Worm (Caenorhabditis elegans) whole organism, late embryonic: Measurements from ENCODE around the gene str-131.

Source experiments
- ama-1 ChIP-seq: fragments of 150-350 bp; optimal IDR thresholded peaks from 2 replicates; lab custom pipeline; 2014
- ceh-22 ChIP-seq: sonication (generic microtip); optimal IDR thresholded peaks from 2 replicates; lab custom pipeline; 2017; ENCODE audit warnings: missing biosample characterization, missing genetic modification characterization
- elt-4 ChIP-seq: sonication (generic microtip); optimal IDR thresholded peaks from 2 replicates; lab custom pipeline; 2016; ENCODE audit warnings: missing genetic modification characterization, missing compliant biosample characterization
- ets-4 ChIP-seq: sonication (generic microtip); optimal IDR thresholded peaks from 2 replicates; lab custom pipeline; 2016; ENCODE audit warnings: missing genetic modification characterization, missing compliant biosample characterization
- lin-11 ChIP-seq: fragments of 200-800 bp; sonication (Bioruptor generic); optimal IDR thresholded peaks from 2 replicates; lab custom pipeline; 2018; ENCODE audit warnings: mild to moderate bottlenecking, missing genetic modification characterization, missing compliant biosample characterization
- madf-2 ChIP-seq: sonication (generic microtip); optimal IDR thresholded peaks from 2 replicates; lab custom pipeline; 2017; ENCODE audit warnings: missing genetic modification characterization, missing compliant biosample characterization
- nfya-1 ChIP-seq: sonication (generic microtip); optimal IDR thresholded peaks from 2 replicates; lab custom pipeline; 2017; ENCODE audit warnings: missing genetic modification characterization, mild to moderate bottlenecking, missing compliant biosample characterization, antibody characterized with exemption, moderate library complexity
- nhr-11 ChIP-seq: fragments of 150-350 bp; optimal IDR thresholded peaks from 2 replicates; lab custom pipeline; 2014; ENCODE audit warnings: missing biosample characterization, missing genetic modification characterization
- sox-2 ChIP-seq: fragments of 200-800 bp; sonication (Bioruptor generic); IDR thresholded peaks from 2 replicates; pipeline ENCODE4 v1.3.6; 2022; ENCODE audit warnings: missing genetic modification reagents, missing genetic modification characterization, missing compliant biosample characterization
- tbx-2 ChIP-seq: sonication (generic microtip); optimal IDR thresholded peaks from 2 replicates; lab custom pipeline; 2016; ENCODE audit warnings: missing genetic modification characterization, missing compliant biosample characterization
- ttx-3 ChIP-seq: sonication (generic microtip); optimal IDR thresholded peaks from 2 replicates; lab custom pipeline; 2016; ENCODE audit warnings: missing genetic modification reagents, missing genetic modification characterization, missing compliant biosample characterization

DNA sequence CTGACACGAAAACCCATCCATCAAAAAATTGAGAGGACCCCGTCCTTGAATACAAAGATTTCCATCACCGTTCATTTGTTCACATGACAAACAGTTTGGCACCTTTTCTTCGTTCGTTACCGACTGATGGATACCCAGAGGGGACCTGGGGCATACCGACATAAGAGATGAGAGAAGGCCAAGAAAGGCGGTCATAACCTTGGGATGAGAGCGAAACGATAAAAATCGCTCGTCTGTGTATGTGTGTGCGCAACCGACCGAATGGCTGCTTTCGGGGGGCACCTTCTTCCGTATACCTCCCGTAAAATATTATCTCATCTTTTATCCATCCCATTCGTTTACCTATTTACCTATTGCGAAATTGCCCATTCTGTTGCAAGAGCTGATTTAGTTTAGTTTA, 36.5 kb downstream of the str-131 start:
- TF ChIP-seq nhr-11 (tag; lab: Kevin White, UChicago) (no peak), tbx-2 (tag; lab: Kevin White, UChicago) (no peak), ets-4 (tag; lab: Kevin White, UChicago) (no peak), madf-2 (no peak), nfya-1 (tag; lab: Kevin White, UChicago) (no peak), ceh-22 (tag; lab: Kevin White, UChicago) (no peak), elt-4 (tag; lab: Kevin White, UChicago) (no peak), lin-11 (tag; lab: Kevin White, UChicago) (no peak), ttx-3 (tag; lab: Kevin White, UChicago) (no peak), ama-1 (lab: Kevin White, UChicago) (no peak), sox-2 (GFP tag; lab: Robert Waterston, UW) (no peak)
